Fruit fly (Drosophila melanogaster): ENCODE results near the gene Mtch.

Gene Mtch

dm6 chr3L:224004-224951 lies 39.9 kb downstream of the Mtch start:
- TF ChIP-seq CG14655 (GFP tag; optimal IDR thresholded peaks at IDR 0.05) (no peak), CG8301 (tag; optimal IDR thresholded peaks at IDR 0.05) (no peak), Ets98B (GFP tag; IDR thresholded peaks at IDR 0.05) (no peak; the same call in 1 of the 2 replicates), CG10348 (GFP tag; IDR thresholded peaks at IDR 0.05) (no peak), CG9948 (tag; optimal IDR thresholded peaks at IDR 0.05) (no peak), Pif1A (GFP tag; optimal IDR thresholded peaks at IDR 0.05) (no peak), CG15710 (tag; optimal IDR thresholded peaks at IDR 0.05) (no peak), CG12605 (GFP tag; IDR thresholded peaks at IDR 0.05) (peak; percentile 15; the same call in 1 of the 2 replicates), fd96Ca (GFP tag; IDR thresholded peaks at IDR 0.05) (peak; percentile 56; the same call in 2 of the 3 replicates), CG34367 (tag; optimal IDR thresholded peaks at IDR 0.05) (no peak), CG4496 (GFP tag; IDR thresholded peaks at IDR 0.05) (peak; percentile 58), rn (GFP tag; IDR thresholded peaks at IDR 0.05) (no peak), CG32121 (GFP tag; IDR thresholded peaks at IDR 0.05) (no peak), D1 (tag; optimal IDR thresholded peaks at IDR 0.05) (no peak), Snoo (tag; optimal IDR thresholded peaks at IDR 0.05) (no peak), CG17806 (tag; optimal IDR thresholded peaks at IDR 0.05) (no peak), CG8159 (tag; optimal IDR thresholded peaks at IDR 0.05) (peak; percentile 26), EcR (GFP tag; optimal IDR thresholded peaks at IDR 0.05) (no peak), Pif1B (GFP tag; optimal IDR thresholded peaks at IDR 0.05) (no peak), gl (tag; optimal IDR thresholded peaks at IDR 0.05) (no peak), CG13204 (GFP tag; optimal IDR thresholded peaks at IDR 0.05) (no peak)

dm6 chr3L:225120-225519 lies 40.7 kb downstream of the Mtch start:
- TF ChIP-seq CG13204 (GFP tag; optimal IDR thresholded peaks at IDR 0.05) (no peak), Snoo (tag; optimal IDR thresholded peaks at IDR 0.05) (no peak), CG8159 (tag; optimal IDR thresholded peaks at IDR 0.05) (no peak), CG9948 (tag; optimal IDR thresholded peaks at IDR 0.05) (no peak), CG8301 (tag; optimal IDR thresholded peaks at IDR 0.05) (no peak), CG17806 (tag; optimal IDR thresholded peaks at IDR 0.05) (no peak), Pif1A (GFP tag; optimal IDR thresholded peaks at IDR 0.05) (no peak), D1 (tag; optimal IDR thresholded peaks at IDR 0.05) (no peak), CG12605 (GFP tag; IDR thresholded peaks at IDR 0.05) (no peak), CG4496 (GFP tag; IDR thresholded peaks at IDR 0.05) (no peak), CG32121 (GFP tag; IDR thresholded peaks at IDR 0.05) (no peak), EcR (GFP tag; optimal IDR thresholded peaks at IDR 0.05) (no peak), CG34367 (tag; optimal IDR thresholded peaks at IDR 0.05) (no peak), gl (tag; optimal IDR thresholded peaks at IDR 0.05) (no peak), CG15710 (tag; optimal IDR thresholded peaks at IDR 0.05) (no peak), fd96Ca (GFP tag; IDR thresholded peaks at IDR 0.05) (no peak), CG14655 (GFP tag; optimal IDR thresholded peaks at IDR 0.05) (no peak), CG10348 (GFP tag; IDR thresholded peaks at IDR 0.05) (no peak)

- no peak for TF ChIP-seq D1 (tag; optimal IDR thresholded peaks at IDR 0.05)
- TF ChIP-seq EcR (GFP tag; optimal IDR thresholded peaks at IDR 0.05): no peak
- no peak for TF ChIP-seq CG12605 (GFP tag; IDR thresholded peaks at IDR 0.05)
- no peak for TF ChIP-seq CG8159 (tag; optimal IDR thresholded peaks at IDR 0.05)
- no peak for TF ChIP-seq CG4496 (GFP tag; IDR thresholded peaks at IDR 0.05)
- no peak for TF ChIP-seq gl (tag; optimal IDR thresholded peaks at IDR 0.05)
- no peak for TF ChIP-seq CG10348 (GFP tag; IDR thresholded peaks at IDR 0.05)
- TF ChIP-seq Snoo (tag; optimal IDR thresholded peaks at IDR 0.05): no peak
- TF ChIP-seq Pif1B (GFP tag; optimal IDR thresholded peaks at IDR 0.05): no peak
- no peak for TF ChIP-seq CG15710 (tag; optimal IDR thresholded peaks at IDR 0.05)
- no peak for TF ChIP-seq rn (GFP tag; IDR thresholded peaks at IDR 0.05)
- no peak for TF ChIP-seq Ets98B (GFP tag; IDR thresholded peaks at IDR 0.05)
- TF ChIP-seq fd96Ca (GFP tag; IDR thresholded peaks at IDR 0.05): no peak
- no peak for TF ChIP-seq CG13204 (GFP tag; optimal IDR thresholded peaks at IDR 0.05)
- TF ChIP-seq CG17806 (tag; optimal IDR thresholded peaks at IDR 0.05): no peak
These were observed 47.1 kb downstream of the Mtch start, which contains the start of gene CG42846 for dm6 chr3L:231504-231903. Gene CG42846, minus strand, starts transcription at chr3L:231604.

- TF ChIP-seq CG8301 (tag; optimal IDR thresholded peaks at IDR 0.05): no peak
- no peak for TF ChIP-seq CG34367 (tag; optimal IDR thresholded peaks at IDR 0.05)
- no peak for TF ChIP-seq Ets98B (GFP tag; IDR thresholded peaks at IDR 0.05)
- TF ChIP-seq CG4496 (GFP tag; IDR thresholded peaks at IDR 0.05): no peak
- no peak for TF ChIP-seq CG13204 (GFP tag; optimal IDR thresholded peaks at IDR 0.05)
- no peak for TF ChIP-seq CG12605 (GFP tag; IDR thresholded peaks at IDR 0.05)
- TF ChIP-seq D1 (tag; optimal IDR thresholded peaks at IDR 0.05): no peak
- no peak for TF ChIP-seq CG10348 (GFP tag; IDR thresholded peaks at IDR 0.05)
- no peak for TF ChIP-seq Pif1B (GFP tag; optimal IDR thresholded peaks at IDR 0.05)
- no peak for TF ChIP-seq CG15710 (tag; optimal IDR thresholded peaks at IDR 0.05)
- no peak for TF ChIP-seq CG32121 (GFP tag; IDR thresholded peaks at IDR 0.05)
- no peak for TF ChIP-seq EcR (GFP tag; optimal IDR thresholded peaks at IDR 0.05)
- TF ChIP-seq Pif1A (GFP tag; optimal IDR thresholded peaks at IDR 0.05): no peak
- TF ChIP-seq CG14655 (GFP tag; optimal IDR thresholded peaks at IDR 0.05): no peak
- TF ChIP-seq CG17806 (tag; optimal IDR thresholded peaks at IDR 0.05): no peak
- TF ChIP-seq fd96Ca (GFP tag; IDR thresholded peaks at IDR 0.05): no peak
These were observed 47.8 kb downstream of the Mtch start, which contains the start of gene CG34454 for dm6 chr3L:232267-232666. Gene CG34454, minus strand, starts transcription at chr3L:232350.

dm6 chr3L:233251-233650 lies 48.8 kb downstream of the Mtch start, which contains the start of gene CG34453:
Gene CG34453, minus strand, starts transcription at chr3L:233351.
- TF ChIP-seq Pif1A (GFP tag; optimal IDR thresholded peaks at IDR 0.05): no peak
- no peak for TF ChIP-seq fd96Ca (GFP tag; IDR thresholded peaks at IDR 0.05)
- no peak for TF ChIP-seq CG8301 (tag; optimal IDR thresholded peaks at IDR 0.05)
- TF ChIP-seq CG4496 (GFP tag; IDR thresholded peaks at IDR 0.05): no peak
- no peak for TF ChIP-seq CG12605 (GFP tag; IDR thresholded peaks at IDR 0.05)
- no peak for TF ChIP-seq Pif1B (GFP tag; optimal IDR thresholded peaks at IDR 0.05)
- no peak for TF ChIP-seq CG10348 (GFP tag; IDR thresholded peaks at IDR 0.05)

Data from whole organism, pupa.